Fruit fly (Drosophila melanogaster): Measurements from ENCODE around the gene Hsc70-1.
A peak's percentile ranks its signal among the peaks of the same experiment; 100 is the strongest.

Hsc70-1 gene

DNA sequence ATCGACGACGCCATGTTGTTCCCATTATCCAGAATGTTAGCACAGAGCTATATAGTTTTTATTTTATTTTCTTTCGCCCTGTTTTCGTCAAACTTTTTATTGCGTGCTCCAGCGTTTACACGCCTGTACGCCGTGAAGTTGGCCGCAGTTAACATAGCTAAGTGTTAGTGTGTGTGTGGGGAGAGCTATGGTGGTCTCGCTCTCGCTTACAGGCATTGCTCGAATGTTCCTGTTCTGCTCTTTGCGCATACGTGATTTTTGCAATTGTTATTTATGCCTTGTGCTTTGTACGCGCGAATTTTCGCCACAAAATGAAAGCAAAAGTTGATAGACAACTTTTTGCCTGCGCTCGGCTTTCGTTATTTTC, 30.2 kb downstream of the Hsc70-1 start (continued):
- peak; percentile 45; the same call in 1 of the 2 replicates for TF ChIP-seq gt (GFP tag; IDR thresholded peaks at IDR 0.05)
- TF ChIP-seq BEAF-32 (GFP tag; optimal IDR thresholded peaks at IDR 0.05): peak; percentile 8
- no peak for TF ChIP-seq Hsf (GFP tag; optimal IDR thresholded peaks at IDR 0.05)
- TF ChIP-seq CG13424 (tag; optimal IDR thresholded peaks at IDR 0.05): no peak
- no peak for TF ChIP-seq Taf1 (GFP tag; IDR thresholded peaks at IDR 0.05)
- TF ChIP-seq ara (GFP tag; IDR thresholded peaks at IDR 0.05): no peak
- no peak for TF ChIP-seq CG6175 (GFP tag; IDR thresholded peaks at IDR 0.05)
- no peak for TF ChIP-seq CG11723 (GFP tag; optimal IDR thresholded peaks at IDR 0.05)
- no peak for TF ChIP-seq Eip74EF (GFP tag; optimal IDR thresholded peaks at IDR 0.05)
- TF ChIP-seq CHES-1-like (GFP tag; optimal IDR thresholded peaks at IDR 0.05): peak; percentile 61
- no peak for TF ChIP-seq D19B (GFP tag; optimal IDR thresholded peaks at IDR 0.05)
- TF ChIP-seq dimm (GFP tag; IDR thresholded peaks at IDR 0.05): no peak
- no peak for TF ChIP-seq cad (GFP tag; optimal IDR thresholded peaks at IDR 0.05)
- no peak for TF ChIP-seq CG31224 (GFP tag; IDR thresholded peaks at IDR 0.05)
- no peak for TF ChIP-seq gcm2 (GFP tag; optimal IDR thresholded peaks at IDR 0.05)
- peak; percentile 51 for TF ChIP-seq CG1024 (GFP tag; IDR thresholded peaks at IDR 0.05)
- no peak for TF ChIP-seq CG3838 (GFP tag; optimal IDR thresholded peaks at IDR 0.05)
- peak; percentile 35 for TF ChIP-seq PHDP (tag; optimal IDR thresholded peaks at IDR 0.05)
- peak; percentile 27 for TF ChIP-seq CG14710 (tag; optimal IDR thresholded peaks at IDR 0.05)
- 0 out of 2 replicates have a peak, but pooled peaks have one; percentile 17 for TF ChIP-seq E2f2 (GFP tag; IDR thresholded peaks at IDR 0.05)
- no peak for TF ChIP-seq CG6813 (GFP tag; optimal IDR thresholded peaks at IDR 0.05)
- TF ChIP-seq ac (GFP tag; optimal IDR thresholded peaks at IDR 0.05): no peak
- no peak for TF ChIP-seq CG31365 (tag; optimal IDR thresholded peaks at IDR 0.05)
- peak; percentile 24 for TF ChIP-seq p53 (GFP tag; optimal IDR thresholded peaks at IDR 0.05)
- no peak for TF ChIP-seq crol (GFP tag; IDR thresholded peaks at IDR 0.05)
- TF ChIP-seq Chrac-16 (GFP tag; optimal IDR thresholded peaks at IDR 0.05): no peak
- TF ChIP-seq mam (GFP tag; optimal IDR thresholded peaks at IDR 0.05): no peak
- no peak for TF ChIP-seq tin (GFP tag; optimal IDR thresholded peaks at IDR 0.05)
- no peak for TF ChIP-seq klu (GFP tag; IDR thresholded peaks at IDR 0.05)
- no peak for TF ChIP-seq CG16815 (GFP tag; optimal IDR thresholded peaks at IDR 0.05)
- TF ChIP-seq CG1832 (GFP tag; optimal IDR thresholded peaks at IDR 0.05): peak; percentile 86
- TF ChIP-seq HLH4C (GFP tag; IDR thresholded peaks at IDR 0.05; ENCODE audit: partially characterized antibody): no peak
- no peak for TF ChIP-seq esg (GFP tag; conservative IDR thresholded peaks at IDR 0.05)
- TF ChIP-seq CG18619 (GFP tag; optimal IDR thresholded peaks at IDR 0.05): no peak
- no peak; the same call in 1 of the 2 replicates for TF ChIP-seq Nf-YA (GFP tag; IDR thresholded peaks at IDR 0.05)
- TF ChIP-seq CG8478 (optimal IDR thresholded peaks at IDR 0.05): peak; percentile 74
- TF ChIP-seq CG10209 (GFP tag; optimal IDR thresholded peaks at IDR 0.05): no peak
- no peak for TF ChIP-seq tio (GFP tag; optimal IDR thresholded peaks at IDR 0.05)
- TF ChIP-seq hkb (optimal IDR thresholded peaks at IDR 0.05): no peak
- no peak for TF ChIP-seq hkb (GFP tag; IDR thresholded peaks at IDR 0.05)
- TF ChIP-seq CG10267 (tag; optimal IDR thresholded peaks at IDR 0.05): peak; percentile 2
- TF ChIP-seq Atf3 (GFP tag; optimal IDR thresholded peaks at IDR 0.05): no peak
- TF ChIP-seq psq (GFP tag; optimal IDR thresholded peaks at IDR 0.05): peak; percentile 99
- no peak for TF ChIP-seq Hr3 (GFP tag; optimal IDR thresholded peaks at IDR 0.05)
- peak; percentile 58 for TF ChIP-seq caup (GFP tag; optimal IDR thresholded peaks at IDR 0.05; ENCODE audit: severe bottlenecking)
- TF ChIP-seq inv (GFP tag; IDR thresholded peaks at IDR 0.05; ENCODE audit: partially characterized antibody): no peak
- no peak for TF ChIP-seq CG7963 (GFP tag; IDR thresholded peaks at IDR 0.05; ENCODE audit: partially characterized antibody)
- TF ChIP-seq ems (GFP tag; optimal IDR thresholded peaks at IDR 0.05): no peak
- TF ChIP-seq CTCF (GFP tag; optimal IDR thresholded peaks at IDR 0.05): no peak
- peak; percentile 39 for TF ChIP-seq HHEX (GFP tag; optimal IDR thresholded peaks at IDR 0.05)
- no peak for TF ChIP-seq Ptx1 (GFP tag; IDR thresholded peaks at IDR 0.05)
- no peak for TF ChIP-seq sna (GFP tag; IDR thresholded peaks at IDR 0.05; ENCODE audit: partially characterized antibody)
- no peak for TF ChIP-seq CG9876 (GFP tag; optimal IDR thresholded peaks at IDR 0.05)

All from whole organism, embryonic.